Worm (Caenorhabditis elegans): ENCODE data around the gene fbxa-77.
"Not testable (repeated sequence)": the region's sequence is repeated elsewhere in the genome, so short reads cannot be mapped to it uniquely, and the experiment has no call there.

DNA sequence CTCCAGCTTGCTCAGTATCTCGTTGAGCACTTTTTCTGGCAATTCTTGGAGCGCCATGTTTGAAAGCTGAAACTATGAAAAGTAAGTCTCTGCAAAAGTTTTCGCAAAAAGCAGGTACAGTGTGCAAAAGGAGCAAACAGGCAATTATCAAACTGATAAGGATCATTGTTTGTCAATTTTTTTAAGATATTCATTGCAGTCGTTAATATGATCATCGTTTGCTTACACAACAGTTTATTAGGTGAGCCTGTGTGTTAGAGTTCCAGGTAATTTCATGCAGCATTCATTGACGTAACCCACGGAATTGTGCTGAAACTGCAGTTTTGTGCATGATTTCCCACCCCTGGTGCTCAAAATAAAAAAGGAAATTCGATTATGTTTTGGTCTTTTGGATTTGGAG is 17.5 kb downstream of the fbxa-77 start, which contains the start of gene fbxa-151:
- TF ChIP-seq K09A11.1 (tag; optimal IDR thresholded peaks at IDR 0.05; ENCODE audit: insufficient read depth); pqm-1 (tag; optimal IDR thresholded peaks at IDR 0.05); ama-1 (optimal IDR thresholded peaks at IDR 0.05); dmd-4 (tag; optimal IDR thresholded peaks at IDR 0.05; ENCODE audit: borderline replicate concordance); ref-2 (tag; optimal IDR thresholded peaks at IDR 0.05); ceh-24 (tag; optimal IDR thresholded peaks at IDR 0.05); elt-2 (tag; optimal IDR thresholded peaks at IDR 0.05); ceh-22 (tag; optimal IDR thresholded peaks at IDR 0.05); ceh-30 (tag; optimal IDR thresholded peaks at IDR 0.05); pha-4 (tag; optimal IDR thresholded peaks at IDR 0.05); ets-4 (tag; optimal IDR thresholded peaks at IDR 0.05): not testable (repeated sequence)

All from whole organism, late embryonic.